Fruit fly (Drosophila melanogaster) whole organism, embryonic: ENCODE measurements around the gene mask.
A peak's percentile ranks its signal among the peaks of the same experiment; 100 is the strongest.

Experiments used
- Bdp1 ChIP-seq: fragments of 200-800 bp; sonication (Bioruptor generic); optimal IDR thresholded peaks from 3 replicates; lab custom pipeline; 2016; ENCODE audit warnings: missing biosample characterization, missing genetic modification characterization
- CG10147 ChIP-seq: fragments of 200-800 bp; sonication (Bioruptor generic); optimal IDR thresholded peaks from 2 replicates; lab custom pipeline; 2019; ENCODE audit warnings: missing biosample characterization, mild to moderate bottlenecking, missing genetic modification characterization, moderate library complexity
- CG10462 ChIP-seq: fragments of 200-800 bp; sonication (Bioruptor generic); optimal IDR thresholded peaks from 2 replicates; lab custom pipeline; 2016; ENCODE audit warnings: missing biosample characterization, missing genetic modification characterization
- CG10543 ChIP-seq: fragments of 200-800 bp; sonication (Bioruptor generic); optimal IDR thresholded peaks from 3 replicates; lab custom pipeline; 2017; ENCODE audit warnings: missing biosample characterization, mild to moderate bottlenecking, missing genetic modification characterization, moderate library complexity
- CG13287 ChIP-seq: fragments of 200-800 bp; sonication (Bioruptor generic); IDR thresholded peaks from 2 replicates; pipeline ENCODE4 v1.3.6; 2022; ENCODE audit warnings: missing biosample characterization, missing genetic modification characterization; ENCODE audit not compliant: partially characterized antibody
- CG13296 ChIP-seq: fragments of 200-800 bp; sonication (Bioruptor generic); optimal IDR thresholded peaks from 3 replicates; lab custom pipeline; 2018; ENCODE audit warnings: missing biosample characterization, mild to moderate bottlenecking, missing genetic modification characterization
- CG13894 ChIP-seq: fragments of 200-800 bp; sonication (Bioruptor generic); optimal IDR thresholded peaks from 3 replicates; lab custom pipeline; 2018; ENCODE audit warnings: missing biosample characterization, mild to moderate bottlenecking, missing genetic modification characterization, moderate library complexity
- CG16813 ChIP-seq: fragments of 200-800 bp; sonication (Bioruptor generic); IDR thresholded peaks from 3 replicates; pipeline ENCODE4 v1.3.6; 2022; ENCODE audit warnings: missing biosample characterization, missing genetic modification characterization; ENCODE audit not compliant: partially characterized antibody
- CG2678 ChIP-seq: fragments of 200-800 bp; sonication (Bioruptor generic); optimal IDR thresholded peaks from 3 replicates; lab custom pipeline; 2019; ENCODE audit warnings: missing biosample characterization, mild to moderate bottlenecking, missing genetic modification characterization, moderate library complexity
- CG33213 ChIP-seq: fragments of 200-800 bp; sonication (Bioruptor generic); optimal IDR thresholded peaks from 3 replicates; lab custom pipeline; 2016; ENCODE audit warnings: missing biosample characterization, missing genetic modification characterization
- CG42726 ChIP-seq: fragments of 200-800 bp; sonication (Bioruptor generic); IDR thresholded peaks from 2 replicates; pipeline ENCODE4 v1.3.6; 2022; ENCODE audit warnings: missing biosample characterization, missing genetic modification characterization; ENCODE audit not compliant: partially characterized antibody
- CG5180 ChIP-seq: fragments of 200-800 bp; sonication (Bioruptor generic); optimal IDR thresholded peaks from 3 replicates; lab custom pipeline; 2017; ENCODE audit warnings: missing biosample characterization, missing genetic modification characterization, mild to moderate bottlenecking, moderate library complexity, missing genetic modification reagents
- CG6791 ChIP-seq: fragments of 200-800 bp; sonication (Bioruptor generic); IDR thresholded peaks from 3 replicates; pipeline ENCODE4 v1.3.6; 2022; ENCODE audit warnings: missing biosample characterization, missing genetic modification characterization; ENCODE audit not compliant: partially characterized antibody
- CG7987 ChIP-seq: fragments of 200-800 bp; sonication (Bioruptor generic); optimal IDR thresholded peaks from 2 replicates; lab custom pipeline; 2018; ENCODE audit warnings: missing biosample characterization, mild to moderate bottlenecking, missing genetic modification characterization, moderate library complexity
- CG8290 ChIP-seq, 3 experiments: fragments of 200-800 bp; sonication (Bioruptor generic); optimal IDR thresholded peaks; 2 replicates each; lab custom pipeline; 2016 to 2019; ENCODE audit warnings: missing biosample characterization in 3 of 3, missing genetic modification characterization in 3 of 3, mild to moderate bottlenecking in 2 of 3, moderate library complexity in 1 of 3
- CG8765 ChIP-seq: fragments of 200-800 bp; sonication (Bioruptor generic); IDR thresholded peaks from 2 replicates; pipeline ENCODE4 v1.3.6; 2022; ENCODE audit warnings: missing biosample characterization, missing genetic modification characterization
- CrebB ChIP-seq: fragments of 200-800 bp; sonication (Bioruptor generic); optimal IDR thresholded peaks from 3 replicates; lab custom pipeline; 2018; ENCODE audit warnings: missing biosample characterization, mild to moderate bottlenecking, missing genetic modification characterization
- Dll ChIP-seq: fragments of 200-800 bp; sonication (Bioruptor generic); IDR thresholded peaks from 4 replicates; pipeline ENCODE4 v1.3.6; 2022; ENCODE audit warnings: missing biosample characterization, missing genetic modification characterization; ENCODE audit not compliant: partially characterized antibody
- HHEX ChIP-seq: fragments of 200-800 bp; sonication (Bioruptor generic); optimal IDR thresholded peaks from 3 replicates; lab custom pipeline; 2017; ENCODE audit warnings: missing biosample characterization, mild to moderate bottlenecking, missing genetic modification characterization, missing genetic modification reagents
- HmgZ ChIP-seq: fragments of 200-800 bp; sonication (Bioruptor generic); optimal IDR thresholded peaks from 2 replicates; lab custom pipeline; 2018; ENCODE audit warnings: missing biosample characterization, mild to moderate bottlenecking, missing genetic modification characterization
- Mad ChIP-seq: fragments of 200-800 bp; sonication (Bioruptor generic); optimal IDR thresholded peaks from 2 replicates; lab custom pipeline; 2016; ENCODE audit warnings: missing biosample characterization, missing genetic modification characterization
- Med ChIP-seq: fragments of 200-800 bp; sonication (Bioruptor generic); peaks from one replicate; lab custom pipeline; 2016; ENCODE audit warnings: missing biosample characterization, missing genetic modification characterization, mild to moderate bottlenecking, inconsistent platforms, moderate library complexity
- Scr ChIP-seq: fragments of 200-800 bp; sonication (Bioruptor generic); IDR thresholded peaks from 2 replicates; pipeline ENCODE4 v1.3.6; 2022; ENCODE audit warnings: missing biosample characterization, missing genetic modification characterization; ENCODE audit not compliant: partially characterized antibody
- Sox100B ChIP-seq: fragments of 200-800 bp; sonication (Bioruptor generic); optimal IDR thresholded peaks from 3 replicates; lab custom pipeline; 2018; ENCODE audit warnings: missing biosample characterization, mild to moderate bottlenecking, missing genetic modification characterization
- amos ChIP-seq: fragments of 200-800 bp; sonication (Bioruptor generic); IDR thresholded peaks from 2 replicates; pipeline ENCODE4 v1.3.6; 2022; ENCODE audit warnings: missing biosample characterization, missing genetic modification characterization; ENCODE audit not compliant: partially characterized antibody
- aop ChIP-seq: fragments of 200-800 bp; sonication (Bioruptor generic); IDR thresholded peaks from 2 replicates; pipeline ENCODE4 v1.3.6; 2022; ENCODE audit warnings: missing biosample characterization, missing genetic modification characterization
- bbx ChIP-seq: fragments of 200-800 bp; sonication (Bioruptor generic); IDR thresholded peaks from 2 replicates; pipeline ENCODE4 v1.3.6; 2022; ENCODE audit warnings: missing biosample characterization, missing genetic modification characterization; ENCODE audit not compliant: partially characterized antibody
- bowl ChIP-seq: fragments of 200-800 bp; sonication (Bioruptor generic); IDR thresholded peaks from 2 replicates; pipeline ENCODE4 v1.3.6; 2022; ENCODE audit warnings: missing biosample characterization, missing genetic modification characterization
- chinmo ChIP-seq: fragments of 200-800 bp; sonication (Bioruptor generic); IDR thresholded peaks from 4 replicates; pipeline ENCODE4 v1.3.6; 2022; ENCODE audit warnings: missing biosample characterization, missing genetic modification characterization; ENCODE audit not compliant: partially characterized antibody
- eve ChIP-seq, 2 experiments: fragments of >200 bp; optimal IDR thresholded peaks; 2 replicates each; lab custom pipeline; 2017; ENCODE audit warnings: missing biosample characterization in 2 of 2, missing genetic modification characterization in 2 of 2
- fd3F ChIP-seq: fragments of 200-800 bp; sonication (Bioruptor generic); optimal IDR thresholded peaks from 2 replicates; lab custom pipeline; 2018; ENCODE audit warnings: missing biosample characterization, mild to moderate bottlenecking, missing genetic modification characterization, moderate library complexity
- grn ChIP-seq: fragments of 200-800 bp; sonication (Bioruptor generic); optimal IDR thresholded peaks from 3 replicates; lab custom pipeline; 2017; ENCODE audit warnings: missing biosample characterization, missing genetic modification characterization
- lab ChIP-seq: fragments of 200-800 bp; sonication (Bioruptor generic); optimal IDR thresholded peaks from 3 replicates; lab custom pipeline; 2017; ENCODE audit warnings: missing biosample characterization, missing genetic modification characterization, mild to moderate bottlenecking, moderate library complexity, missing genetic modification reagents
- prd ChIP-seq, 3 experiments: fragments of >200 bp in 2 of 3; fragments of 200-800 bp in 1 of 3; sonication (Bioruptor generic) in 1 of 3; optimal IDR thresholded peaks in 2 of 3; IDR thresholded peaks in 1 of 3; 2 replicates in 2 of 3; 3 replicates in 1 of 3; pipeline versions ENCODE4 v1.3.6 to Lab custom; 2017 to 2022; ENCODE audit warnings: missing biosample characterization in 1 of 3, missing genetic modification characterization in 1 of 3
- scrt ChIP-seq: fragments of 200-800 bp; sonication (Bioruptor generic); optimal IDR thresholded peaks from 2 replicates; lab custom pipeline; 2018; ENCODE audit warnings: missing biosample characterization, mild to moderate bottlenecking, missing genetic modification characterization, moderate library complexity
- sens ChIP-seq: fragments of 200-800 bp; sonication (Bioruptor generic); peaks from one replicate; lab custom pipeline; 2016; ENCODE audit warnings: missing biosample characterization, missing genetic modification characterization
- sna ChIP-seq: fragments of 200-800 bp; sonication (Bioruptor generic); IDR thresholded peaks from 2 replicates; pipeline ENCODE4 v1.3.6; 2022; ENCODE audit warnings: missing biosample characterization, missing genetic modification characterization; ENCODE audit not compliant: partially characterized antibody
- sug ChIP-seq: fragments of 200-800 bp; optimal IDR thresholded peaks from 2 replicates; lab custom pipeline; 2019; ENCODE audit warnings: missing biosample characterization, mild to moderate bottlenecking, missing genetic modification characterization, moderate library complexity
- unc-4 ChIP-seq: fragments of 200-800 bp; sonication (Bioruptor generic); IDR thresholded peaks from 2 replicates; pipeline ENCODE4 v1.3.6; 2022; ENCODE audit warnings: missing biosample characterization, missing genetic modification characterization; ENCODE audit not compliant: partially characterized antibody
- vvl ChIP-seq: fragments of 200-800 bp; sonication (Bioruptor generic); IDR thresholded peaks from 2 replicates; pipeline ENCODE4 v1.3.6; 2022; ENCODE audit warnings: missing biosample characterization, missing genetic modification characterization

Gene mask

dm6 chr3R:24263588-24264413 lies 33.4 kb downstream of the mask start (continued):
- TF ChIP-seq CG13894 (tag; lab: Kevin White, UChicago) (peak; percentile 40), bowl (GFP tag; lab: Robert Waterston, UW) (no peak), CG7987 (GFP tag; lab: Kevin White, UChicago) (no peak), fd3F (no peak), aop (GFP tag; lab: Robert Waterston, UW) (no peak), sug (tag; lab: Kevin White, UChicago) (no peak), CG33213 (GFP tag; lab: Kevin White, UChicago) (no peak)

dm6 chr3R:24264414-24265363 lies 34.3 kb downstream of the mask start:
- no peak for TF ChIP-seq prd (optimal IDR thresholded peaks at IDR 0.05; lab: Kevin White, UChicago)
- TF ChIP-seq prd (GFP tag; IDR thresholded peaks at IDR 0.05; lab: Robert Waterston, UW), result no peak
- peak; percentile 68; the same call in 1 of the 2 replicates for TF ChIP-seq CG42726
- TF ChIP-seq Scr (GFP tag; lab: Robert Waterston, UW), result peak; percentile 48; the same call in 1 of the 2 replicates
- TF ChIP-seq CG8290 (GFP tag; optimal IDR thresholded peaks at IDR 0.05; lab: Kevin White, UChicago), result no peak
- peak in 1 of 2 experiments; percentile 9 for TF ChIP-seq CG8290 (tag; optimal IDR thresholded peaks at IDR 0.05; lab: Kevin White, UChicago)
- TF ChIP-seq Mad, result no peak
- no peak for TF ChIP-seq Dll
- no peak for TF ChIP-seq CG10462 (GFP tag; lab: Kevin White, UChicago)
- TF ChIP-seq sens (GFP tag; lab: Kevin White, UChicago), result peak; percentile 66
- TF ChIP-seq CG13296 (GFP tag; lab: Kevin White, UChicago), result peak; percentile 33
- peak; percentile 4 for TF ChIP-seq Sox100B (GFP tag; lab: Kevin White, UChicago)
- TF ChIP-seq HHEX (GFP tag; lab: Kevin White, UChicago), result peak; percentile 25
- peak; percentile 44 for TF ChIP-seq CG10543 (GFP tag; lab: Kevin White, UChicago)
- 0 out of 2 replicates have a peak, but pooled peaks have one; percentile 30 for TF ChIP-seq sna (GFP tag; lab: Robert Waterston, UW)
- peak; percentile 34 for TF ChIP-seq grn (GFP tag; lab: Kevin White, UChicago)
- 0 out of 4 replicates have a peak, but pooled peaks have one; percentile 16 for TF ChIP-seq chinmo (GFP tag; lab: Robert Waterston, UW)
- TF ChIP-seq CrebB (tag; lab: Kevin White, UChicago), result no peak
- TF ChIP-seq vvl, result 0 out of 2 replicates have a peak, but pooled peaks have one; percentile 1
- TF ChIP-seq CG13287, result peak; percentile 6; the same call in 1 of the 2 replicates
- 0 out of 3 replicates have a peak, but pooled peaks have one; percentile 6 for TF ChIP-seq CG6791
- peak; percentile 43; the same call in 2 of the 3 replicates for TF ChIP-seq CG16813
- peak; percentile 45 for TF ChIP-seq CG5180 (GFP tag; lab: Kevin White, UChicago)
- peak; percentile 51 for TF ChIP-seq Med (GFP tag; lab: Kevin White, UChicago)
- peak; percentile 96 for TF ChIP-seq scrt (GFP tag; lab: Kevin White, UChicago)
- TF ChIP-seq bbx (GFP tag; lab: Robert Waterston, UW), result peak; percentile 18; the same call in 1 of the 2 replicates
- TF ChIP-seq HmgZ (tag; lab: Kevin White, UChicago), result peak; percentile 22
- TF ChIP-seq unc-4, result peak; percentile 40; the same call in 1 of the 2 replicates
- no peak for TF ChIP-seq CG8765 (GFP tag; lab: Robert Waterston, UW)
- peak; percentile 32 for TF ChIP-seq lab (GFP tag; lab: Kevin White, UChicago)
- 0 out of 2 replicates have a peak, but pooled peaks have one; percentile 28 for TF ChIP-seq amos
- TF ChIP-seq eve (GFP tag; optimal IDR thresholded peaks at IDR 0.05; lab: Kevin White, UChicago), result peak in 1 of 2 experiments; percentile 16
- peak; percentile 14 for TF ChIP-seq CG2678
- TF ChIP-seq Bdp1 (GFP tag; lab: Kevin White, UChicago), result peak; percentile 97
- TF ChIP-seq CG10147 (GFP tag; lab: Kevin White, UChicago), result no peak
